Worm (Caenorhabditis elegans): ENCODE results near the gene srw-130.

The srw-130 gene

DNA sequence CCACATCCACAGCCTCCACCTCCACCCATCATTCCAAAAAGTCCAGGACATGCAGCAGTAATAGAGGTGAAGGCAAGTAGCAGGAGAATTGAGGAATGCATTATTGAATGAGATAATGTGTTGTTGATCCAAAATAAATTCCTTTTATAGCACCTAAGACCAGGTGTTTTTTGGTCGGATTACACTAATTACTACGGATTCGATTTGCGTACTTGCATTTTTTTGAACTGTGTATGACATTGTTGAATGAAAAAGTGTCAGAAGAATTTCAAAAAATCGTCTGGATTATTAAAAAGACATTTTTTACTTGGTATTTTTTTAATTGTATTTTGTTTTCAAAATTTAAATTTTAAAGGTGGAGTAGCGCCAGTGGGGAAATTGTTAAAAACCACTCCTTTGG lies 3.1 kb upstream of the srw-130 start, which contains the start of gene grl-28:
Gene grl-28 (minus strand): TSS at position 101 of the 400 bp plus-strand sequence.
- TF ChIP-seq unc-39 (tag; optimal IDR thresholded peaks at IDR 0.05) = no peak
- TF ChIP-seq snpc-4 (tag; optimal IDR thresholded peaks at IDR 0.05) = no peak
- no peak for TF ChIP-seq nhr-12 (tag; optimal IDR thresholded peaks at IDR 0.05)

- no peak for TF ChIP-seq nhr-21 (tag; optimal IDR thresholded peaks at IDR 0.05)
- no peak for TF ChIP-seq mbf-1 (tag; optimal IDR thresholded peaks at IDR 0.05)
- TF ChIP-seq nhr-25 (tag; optimal IDR thresholded peaks at IDR 0.05) = no peak
- TF ChIP-seq lsy-2 (tag; optimal IDR thresholded peaks at IDR 0.05) = no peak
- TF ChIP-seq R02D3.7 (tag; optimal IDR thresholded peaks at IDR 0.05) = no peak
- TF ChIP-seq nhr-6 (tag; optimal IDR thresholded peaks at IDR 0.05) = no peak
- no peak for TF ChIP-seq lin-13 (GFP tag; optimal IDR thresholded peaks at IDR 0.05)
- no peak for TF ChIP-seq ama-1 (optimal IDR thresholded peaks at IDR 0.05)
- TF ChIP-seq F13H6.1 (tag; optimal IDR thresholded peaks at IDR 0.05) = no peak
- TF ChIP-seq dmd-4 (tag; optimal IDR thresholded peaks at IDR 0.05) = no peak
- TF ChIP-seq nhr-237 (tag; optimal IDR thresholded peaks at IDR 0.05) = no peak
- TF ChIP-seq nhr-77 (tag; optimal IDR thresholded peaks at IDR 0.05) = no peak
- TF ChIP-seq ceh-16 (tag; optimal IDR thresholded peaks at IDR 0.05) = no peak
- no peak for TF ChIP-seq lin-39 (tag; optimal IDR thresholded peaks at IDR 0.05)
- no peak for TF ChIP-seq nhr-10 (tag; optimal IDR thresholded peaks at IDR 0.05)
- TF ChIP-seq skn-1 (tag; optimal IDR thresholded peaks at IDR 0.05) = no peak
- TF ChIP-seq lin-11 (tag; optimal IDR thresholded peaks at IDR 0.05) = no peak
Measured at ce11 chrV:3549553-3549952, 855 bp upstream of the srw-130 start, which contains the start of gene sri-21. Gene sri-21, plus strand, starts transcription at chrV:3549853.

ce11 chrV:3546517-3546916 lies 2.2 kb downstream of the srw-130 start, which contains the start of gene srbc-68:
Gene srbc-68, minus strand, starts transcription at chrV:3546617.
- TF ChIP-seq lin-11 (tag; optimal IDR thresholded peaks at IDR 0.05) = no peak
- no peak for TF ChIP-seq nhr-12 (tag; optimal IDR thresholded peaks at IDR 0.05)

ce11 chrV:3543344-3543743 lies 5.4 kb downstream of the srw-130 start, which contains the start of gene nhr-222:
Gene nhr-222, minus strand, starts transcription at chrV:3543444.
- TF ChIP-seq dmd-4 (tag; optimal IDR thresholded peaks at IDR 0.05) (no peak), ztf-4 (tag; optimal IDR thresholded peaks at IDR 0.05) (no peak), nhr-77 (tag; optimal IDR thresholded peaks at IDR 0.05) (no peak), zag-1 (tag; optimal IDR thresholded peaks at IDR 0.05) (no peak), C34F6.9 (tag; optimal IDR thresholded peaks at IDR 0.05) (no peak), fos-1 (tag; optimal IDR thresholded peaks at IDR 0.05) (no peak), lin-39 (tag; optimal IDR thresholded peaks at IDR 0.05) (no peak), F13H6.1 (tag; optimal IDR thresholded peaks at IDR 0.05) (no peak), mbf-1 (tag; optimal IDR thresholded peaks at IDR 0.05) (no peak), nhr-129 (tag; optimal IDR thresholded peaks at IDR 0.05) (no peak), unc-39 (tag; optimal IDR thresholded peaks at IDR 0.05) (no peak), sma-9 (GFP tag; optimal IDR thresholded peaks at IDR 0.05) (no peak), sma-9 (tag; optimal IDR thresholded peaks at IDR 0.05) (no peak), nhr-25 (tag; optimal IDR thresholded peaks at IDR 0.05) (no peak), skn-1 (tag; optimal IDR thresholded peaks at IDR 0.05) (no peak)

- no peak for TF ChIP-seq lin-13 (GFP tag; optimal IDR thresholded peaks at IDR 0.05)
- no peak for TF ChIP-seq peb-1 (tag; optimal IDR thresholded peaks at IDR 0.05)
- TF ChIP-seq mab-5 (tag; optimal IDR thresholded peaks at IDR 0.05) = no peak
- TF ChIP-seq Y55F3AM.14 (GFP tag; optimal IDR thresholded peaks at IDR 0.05) = no peak
- no peak for TF ChIP-seq mbf-1 (tag; optimal IDR thresholded peaks at IDR 0.05)
- no peak for TF ChIP-seq ceh-82 (tag; optimal IDR thresholded peaks at IDR 0.05)
- no peak for TF ChIP-seq nhr-237 (tag; optimal IDR thresholded peaks at IDR 0.05)
- no peak for TF ChIP-seq unc-39 (tag; optimal IDR thresholded peaks at IDR 0.05)
- TF ChIP-seq elt-3 (tag; optimal IDR thresholded peaks at IDR 0.05) = no peak
- TF ChIP-seq unc-62 (GFP tag; optimal IDR thresholded peaks at IDR 0.05) = no peak
- no peak for TF ChIP-seq mdl-1 (tag; optimal IDR thresholded peaks at IDR 0.05)
- no peak for TF ChIP-seq egl-27 (tag; optimal IDR thresholded peaks at IDR 0.05)
Measured at ce11 chrV:3541117-3541516, 7.6 kb downstream of the srw-130 start, which contains the start of gene srbc-67. Gene srbc-67, minus strand, starts transcription at chrV:3541217.

ce11 chrV:3538307-3538706 lies 10.4 kb downstream of the srw-130 start, which contains the start of gene nhr-93:
Gene nhr-93, minus strand, starts transcription at chrV:3538407.
- TF ChIP-seq unc-39 (tag; optimal IDR thresholded peaks at IDR 0.05) (no peak), blmp-1 (tag; optimal IDR thresholded peaks at IDR 0.05; ENCODE audit: insufficient read depth) (no peak), alr-1 (tag; optimal IDR thresholded peaks at IDR 0.05) (no peak), ama-1 (optimal IDR thresholded peaks at IDR 0.05) (no peak), zag-1 (tag; optimal IDR thresholded peaks at IDR 0.05) (no peak), elt-1 (tag; optimal IDR thresholded peaks at IDR 0.05) (no peak), nhr-6 (tag; optimal IDR thresholded peaks at IDR 0.05) (no peak), nhr-237 (tag; optimal IDR thresholded peaks at IDR 0.05) (no peak), sem-4 (tag; optimal IDR thresholded peaks at IDR 0.05) (no peak), R02D3.7 (tag; optimal IDR thresholded peaks at IDR 0.05) (no peak), elt-3 (tag; optimal IDR thresholded peaks at IDR 0.05) (no peak)

All from whole organism, L2 larva.